Worm (Caenorhabditis elegans): Measurements from ENCODE around the gene K08D8.10.

DNA sequence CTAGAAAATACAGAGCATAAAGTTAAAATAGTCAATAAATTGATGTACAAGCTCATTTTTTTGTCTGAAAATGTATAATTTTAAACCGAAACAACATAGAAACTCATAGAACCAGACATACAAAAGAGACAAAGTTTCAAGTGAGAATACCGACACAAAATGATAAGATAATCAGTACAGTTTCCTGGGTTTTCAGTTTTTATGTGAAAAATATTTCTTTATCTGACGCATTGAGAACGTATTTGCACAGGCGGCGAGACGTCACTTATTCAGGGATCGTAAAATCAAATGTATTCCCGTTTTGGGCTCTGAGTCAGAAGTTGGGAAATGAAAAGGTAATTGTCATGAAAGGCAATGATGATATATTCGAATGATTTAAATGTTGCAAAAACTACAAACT lies 9.9 kb upstream of the K08D8.10 start, which contains the start of gene K08D8.6:
- TF ChIP-seq ama-1 (optimal IDR thresholded peaks at IDR 0.05) = no peak
- no peak for TF ChIP-seq ceh-31 (tag; optimal IDR thresholded peaks at IDR 0.05)
- TF ChIP-seq npax-4 (tag; optimal IDR thresholded peaks at IDR 0.05) = no peak
- no peak for TF ChIP-seq ahr-1 (tag; optimal IDR thresholded peaks at IDR 0.05)
- TF ChIP-seq ceh-22 (tag; optimal IDR thresholded peaks at IDR 0.05) = no peak
- TF ChIP-seq pqm-1 (tag; optimal IDR thresholded peaks at IDR 0.05) = no peak
- TF ChIP-seq dve-1 (tag; optimal IDR thresholded peaks at IDR 0.05) = no peak
- peak; percentile 4 for TF ChIP-seq elt-2 (tag; optimal IDR thresholded peaks at IDR 0.05)
- no peak for TF ChIP-seq pha-4 (tag; optimal IDR thresholded peaks at IDR 0.05)
- no peak for TF ChIP-seq ceh-45 (GFP tag; IDR thresholded peaks at IDR 0.05)
- TF ChIP-seq ceh-19 (GFP tag; optimal IDR thresholded peaks at IDR 0.05) = no peak
- no peak for TF ChIP-seq ceh-9 (tag; optimal IDR thresholded peaks at IDR 0.05)
- no peak for TF ChIP-seq ceh-2 (tag; optimal IDR thresholded peaks at IDR 0.05)

Measured in whole organism, late embryonic.